Worm (Caenorhabditis elegans): Measurements from ENCODE around the gene T19D7.6.

DNA sequence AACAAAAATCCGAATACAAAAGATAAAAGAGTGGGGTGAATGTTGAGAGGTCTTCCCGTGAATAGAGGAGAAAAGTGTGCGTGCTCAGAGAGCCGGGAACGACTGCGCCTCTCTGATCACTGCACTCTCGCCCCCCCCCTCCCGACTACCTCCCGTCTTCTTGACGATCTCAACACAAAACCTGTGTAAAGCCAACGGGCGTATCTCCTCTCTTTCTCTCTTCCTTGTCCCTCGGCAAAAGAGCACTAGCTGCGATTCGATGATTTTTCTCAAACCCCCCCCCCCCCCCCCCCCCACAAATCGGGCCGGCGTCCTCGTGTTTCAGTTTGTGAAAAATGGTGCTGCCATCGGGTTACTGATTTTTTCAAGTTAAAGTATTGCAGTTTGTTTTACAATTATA lies 48.9 kb downstream of the T19D7.6 start:
- TF ChIP-seq him-1 (tag; optimal IDR thresholded peaks at IDR 0.05): no peak
- TF ChIP-seq W03F9.2 (tag; optimal IDR thresholded peaks at IDR 0.05): no peak
- no peak for TF ChIP-seq dao-5 (tag; optimal IDR thresholded peaks at IDR 0.05)
